Fruit fly (Drosophila melanogaster) whole organism, embryonic: ENCODE results near the gene CG6527.

Source experiments
- CG11247 ChIP-seq: fragments of 200-800 bp; sonication (Bioruptor generic); IDR thresholded peaks from 2 replicates; pipeline ENCODE4 v1.3.6; 2022; ENCODE audit warnings: missing biosample characterization, missing genetic modification characterization
- CG4820 ChIP-seq: fragments of 200-800 bp; sonication (Bioruptor generic); optimal IDR thresholded peaks from 3 replicates; lab custom pipeline; 2016; ENCODE audit warnings: missing biosample characterization, missing genetic modification characterization
- CG7271 ChIP-seq: fragments of 200-800 bp; sonication (Bioruptor generic); optimal IDR thresholded peaks from 2 replicates; lab custom pipeline; 2018; ENCODE audit warnings: missing biosample characterization, mild to moderate bottlenecking, missing genetic modification characterization, moderate library complexity
- CHES-1-like ChIP-seq: fragments of 200-800 bp; sonication (Bioruptor generic); optimal IDR thresholded peaks from 2 replicates; lab custom pipeline; 2016; ENCODE audit warnings: missing biosample characterization, missing genetic modification characterization
- CoRest ChIP-seq: fragments of 200-800 bp; sonication (Bioruptor generic); optimal IDR thresholded peaks from 3 replicates; lab custom pipeline; 2018; ENCODE audit warnings: missing biosample characterization, mild to moderate bottlenecking, missing genetic modification characterization, moderate library complexity
- Dp ChIP-seq: fragments of 200-800 bp; sonication (Bioruptor generic); optimal IDR thresholded peaks from 2 replicates; lab custom pipeline; 2018; ENCODE audit warnings: missing biosample characterization, mild to moderate bottlenecking, missing genetic modification characterization, moderate library complexity
- Fer2 ChIP-seq: fragments of 200-800 bp; sonication (Bioruptor generic); optimal IDR thresholded peaks from 2 replicates; lab custom pipeline; 2018; ENCODE audit warnings: missing biosample characterization, mild to moderate bottlenecking, missing genetic modification characterization, moderate library complexity
- Sox100B ChIP-seq: fragments of 200-800 bp; sonication (Bioruptor generic); optimal IDR thresholded peaks from 3 replicates; lab custom pipeline; 2018; ENCODE audit warnings: missing biosample characterization, mild to moderate bottlenecking, missing genetic modification characterization
- cad ChIP-seq: fragments of >200 bp; optimal IDR thresholded peaks from 2 replicates; lab custom pipeline; 2017; ENCODE audit warnings: missing biosample characterization, missing genetic modification characterization
- lola ChIP-seq, 3 experiments: fragments of >200 bp in 2 of 3; fragments of 200-800 bp in 1 of 3; sonication (Bioruptor generic) in 1 of 3; optimal IDR thresholded peaks; 2 replicates each; lab custom pipeline; 2017 to 2019; ENCODE audit warnings: missing biosample characterization in 3 of 3, missing genetic modification characterization in 3 of 3, mild to moderate bottlenecking in 1 of 3, moderate library complexity in 1 of 3
- mld ChIP-seq: fragments of 200-800 bp; sonication (Bioruptor generic); IDR thresholded peaks from 3 replicates; pipeline ENCODE4 v1.3.6; 2022; ENCODE audit warnings: missing biosample characterization, missing genetic modification characterization; ENCODE audit not compliant: partially characterized antibody
- tna ChIP-seq: fragments of 200-800 bp; sonication (Bioruptor generic); IDR thresholded peaks from 2 replicates; pipeline ENCODE4 v1.3.6; 2022; ENCODE audit warnings: missing biosample characterization, missing genetic modification characterization; ENCODE audit not compliant: partially characterized antibody

DNA sequence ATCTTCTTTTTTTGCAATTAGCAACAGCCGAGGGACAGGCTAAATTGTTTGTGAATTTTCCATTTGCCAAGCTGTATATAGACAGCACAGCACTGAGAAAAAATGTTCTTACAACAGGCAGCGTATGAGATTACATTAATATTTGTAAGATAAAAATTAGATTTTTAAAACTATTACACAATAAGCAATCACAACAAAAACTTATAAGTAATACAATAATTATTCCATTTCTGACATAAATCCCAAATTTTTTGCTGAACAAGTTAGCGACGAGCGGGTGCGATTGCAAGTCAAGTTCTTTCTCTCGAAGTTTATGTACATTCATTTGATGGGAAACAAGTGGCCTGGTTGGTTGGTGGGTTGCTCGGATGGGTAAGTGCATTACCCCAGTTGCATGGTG, 13.9 kb downstream of the CG6527 start:
- TF ChIP-seq CG4820 (GFP tag; lab: Kevin White, UChicago), result no peak
- no peak for TF ChIP-seq CG11247 (GFP tag; lab: Robert Waterston, UW)
- no peak for TF ChIP-seq tna (GFP tag; lab: Robert Waterston, UW)
- no peak for TF ChIP-seq CoRest (tag; lab: Kevin White, UChicago)
- TF ChIP-seq CG7271 (tag; lab: Kevin White, UChicago), result no peak
- no peak for TF ChIP-seq Dp
- no peak for TF ChIP-seq lola (GFP tag; optimal IDR thresholded peaks at IDR 0.05; lab: Kevin White, UChicago)
- no peak for TF ChIP-seq CHES-1-like (GFP tag; lab: Kevin White, UChicago)
- no peak for TF ChIP-seq cad (GFP tag; lab: Kevin White, UChicago)
- TF ChIP-seq Sox100B (GFP tag; lab: Kevin White, UChicago), result no peak
- no peak for TF ChIP-seq mld (GFP tag; lab: Robert Waterston, UW)
- TF ChIP-seq Fer2 (tag; lab: Kevin White, UChicago), result no peak
